Fruit fly (Drosophila melanogaster): Measurements from ENCODE around the gene CG33647.

DNA sequence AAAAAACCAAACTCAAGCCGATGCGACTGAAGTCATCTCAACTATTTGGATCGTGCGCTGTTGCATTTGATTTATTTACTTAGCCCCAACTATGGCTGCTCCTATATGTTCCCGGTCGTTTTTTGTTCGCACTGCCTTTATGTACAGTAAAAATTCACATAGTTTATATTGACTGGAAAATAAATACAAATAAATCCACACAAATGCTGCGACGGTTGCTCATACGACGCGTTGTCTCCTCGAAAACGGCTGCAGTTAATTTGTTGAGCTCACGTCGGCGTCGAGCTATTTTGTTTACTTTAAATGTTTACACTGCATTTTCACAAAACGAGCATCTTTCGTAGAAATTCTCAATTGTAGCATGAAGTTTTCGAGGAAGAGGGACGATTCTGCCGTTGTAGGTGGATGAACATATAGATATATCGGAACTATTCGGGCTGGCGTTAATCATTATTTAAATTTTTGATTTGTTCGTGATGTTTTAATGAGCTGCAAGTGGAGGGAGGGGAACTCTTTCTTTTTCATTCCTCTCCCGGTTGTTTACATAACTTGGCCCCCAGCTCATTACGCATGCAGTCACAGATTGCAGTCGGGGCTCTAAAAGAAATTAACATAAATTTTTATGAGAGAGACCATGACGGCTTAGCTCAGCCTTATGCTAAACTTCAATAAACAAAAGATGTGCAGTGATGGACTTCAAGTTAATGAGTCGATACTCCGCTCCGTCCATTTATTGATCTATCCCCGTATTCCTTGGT, 44.1 kb upstream of the CG33647 start:
- TF ChIP-seq psq (optimal IDR thresholded peaks at IDR 0.05) (no peak), insv (optimal IDR thresholded peaks at IDR 0.05) (no peak), h (optimal IDR thresholded peaks at IDR 0.05) (no peak), Myc (optimal IDR thresholded peaks at IDR 0.05) (no peak), Sin3A (optimal IDR thresholded peaks at IDR 0.05) (no peak), ttk (optimal IDR thresholded peaks at IDR 0.05) (no peak)

Data from Kc167 (cell line).